Fruit fly (Drosophila melanogaster) whole organism, embryonic: ENCODE measurements around the gene CG43251.

Source experiments
- Bteb2 ChIP-seq: fragments of 200-800 bp; sonication (Bioruptor generic); optimal IDR thresholded peaks from 2 replicates; lab custom pipeline; 2016; ENCODE audit warnings: missing biosample characterization, missing genetic modification characterization
- CG10321 ChIP-seq: fragments of 200-800 bp; sonication (Bioruptor generic); IDR thresholded peaks from 2 replicates; pipeline ENCODE4 v1.3.6; 2022; ENCODE audit warnings: missing biosample characterization, missing genetic modification characterization
- CG10462 ChIP-seq: fragments of 200-800 bp; sonication (Bioruptor generic); optimal IDR thresholded peaks from 2 replicates; lab custom pipeline; 2016; ENCODE audit warnings: missing biosample characterization, missing genetic modification characterization
- CG11398 ChIP-seq: fragments of 200-800 bp; sonication (Bioruptor generic); optimal IDR thresholded peaks from 2 replicates; lab custom pipeline; 2016; ENCODE audit warnings: missing biosample characterization, missing genetic modification characterization
- CG12659 ChIP-seq: fragments of 200-800 bp; sonication (Bioruptor generic); optimal IDR thresholded peaks from 3 replicates; lab custom pipeline; 2017; ENCODE audit warnings: mild to moderate bottlenecking, missing biosample characterization, missing genetic modification reagents, missing genetic modification characterization
- CG13624 ChIP-seq: fragments of 200-800 bp; sonication (Bioruptor generic); optimal IDR thresholded peaks from 2 replicates; lab custom pipeline; 2016; ENCODE audit warnings: missing biosample characterization, missing genetic modification characterization
- CG14965 ChIP-seq: fragments of 200-800 bp; sonication (Bioruptor generic); optimal IDR thresholded peaks from 2 replicates; lab custom pipeline; 2016; ENCODE audit warnings: missing biosample characterization, missing genetic modification characterization, borderline replicate concordance
- CG15073 ChIP-seq: fragments of 200-800 bp; sonication (Bioruptor generic); optimal IDR thresholded peaks from 2 replicates; lab custom pipeline; 2016; ENCODE audit warnings: missing biosample characterization, missing genetic modification characterization
- CG1603 ChIP-seq: fragments of 200-800 bp; sonication (Bioruptor generic); optimal IDR thresholded peaks from 2 replicates; lab custom pipeline; 2019; ENCODE audit warnings: missing biosample characterization, mild to moderate bottlenecking, missing genetic modification characterization, moderate library complexity
- CG17912 ChIP-seq: fragments of 200-800 bp; sonication (Bioruptor generic); optimal IDR thresholded peaks from 2 replicates; lab custom pipeline; 2018; ENCODE audit warnings: missing biosample characterization, mild to moderate bottlenecking, missing genetic modification characterization
- CG18599 ChIP-seq: fragments of 200-800 bp; sonication (Bioruptor generic); optimal IDR thresholded peaks from 3 replicates; lab custom pipeline; 2017; ENCODE audit warnings: missing biosample characterization, missing genetic modification characterization, mild to moderate bottlenecking, moderate library complexity, missing genetic modification reagents
- CG2202 ChIP-seq: fragments of 200-800 bp; sonication (Bioruptor generic); optimal IDR thresholded peaks from 2 replicates; lab custom pipeline; 2018; ENCODE audit warnings: missing biosample characterization, mild to moderate bottlenecking, missing genetic modification characterization
- CG2712 ChIP-seq: fragments of 200-800 bp; optimal IDR thresholded peaks from 3 replicates; lab custom pipeline; 2019; ENCODE audit warnings: missing biosample characterization, mild to moderate bottlenecking, missing genetic modification characterization, moderate library complexity
- CG30020 ChIP-seq: fragments of 200-800 bp; optimal IDR thresholded peaks from 2 replicates; lab custom pipeline; 2019; ENCODE audit warnings: missing biosample characterization, mild to moderate bottlenecking, missing genetic modification characterization, moderate library complexity
- CG43689 ChIP-seq: fragments of 200-800 bp; sonication (Bioruptor generic); IDR thresholded peaks from 2 replicates; pipeline ENCODE4 v1.3.6; 2022; ENCODE audit warnings: missing biosample characterization, missing genetic modification characterization
- CG5245 ChIP-seq: fragments of 200-800 bp; sonication (Bioruptor generic); optimal IDR thresholded peaks from 3 replicates; lab custom pipeline; 2016; ENCODE audit warnings: missing biosample characterization, missing genetic modification characterization
- CG7745 ChIP-seq: fragments of 200-800 bp; sonication (Bioruptor generic); optimal IDR thresholded peaks from 2 replicates; lab custom pipeline; 2018; ENCODE audit warnings: missing biosample characterization, mild to moderate bottlenecking, missing genetic modification characterization, moderate library complexity
- CG7928 ChIP-seq: fragments of 200-800 bp; sonication (Bioruptor generic); optimal IDR thresholded peaks from 2 replicates; lab custom pipeline; 2017; ENCODE audit warnings: missing biosample characterization, mild to moderate bottlenecking, missing genetic modification characterization
- CG8478 ChIP-seq: fragments of >200 bp; optimal IDR thresholded peaks from 2 replicates; lab custom pipeline; 2018
- CG9727 ChIP-seq: fragments of 200-800 bp; sonication (Bioruptor generic); optimal IDR thresholded peaks from 3 replicates; lab custom pipeline; 2017; ENCODE audit warnings: missing biosample characterization, mild to moderate bottlenecking, missing genetic modification characterization
- CG9817 ChIP-seq: fragments of 200-800 bp; sonication (Bioruptor generic); optimal IDR thresholded peaks from 2 replicates; lab custom pipeline; 2018; ENCODE audit warnings: missing biosample characterization, mild to moderate bottlenecking, missing genetic modification characterization, moderate library complexity
- Dip2 ChIP-seq: fragments of 200-800 bp; sonication (Bioruptor generic); IDR thresholded peaks from 2 replicates; pipeline ENCODE4 v1.3.6; 2022; ENCODE audit warnings: missing biosample characterization, missing genetic modification characterization
- Fer2 ChIP-seq: fragments of 200-800 bp; sonication (Bioruptor generic); optimal IDR thresholded peaks from 2 replicates; lab custom pipeline; 2018; ENCODE audit warnings: missing biosample characterization, mild to moderate bottlenecking, missing genetic modification characterization, moderate library complexity
- GATAe ChIP-seq: fragments of 200-800 bp; sonication (Bioruptor generic); conservative IDR thresholded peaks from 2 replicates; pipeline ENCODE4 v1.3.6; 2022; ENCODE audit warnings: missing biosample characterization, missing genetic modification characterization
- NC2α ChIP-seq: fragments of 200-800 bp; sonication (Bioruptor generic); optimal IDR thresholded peaks from 2 replicates; lab custom pipeline; 2016; ENCODE audit warnings: missing biosample characterization, missing genetic modification characterization
- Neu2 ChIP-seq: fragments of 200-800 bp; sonication (Bioruptor generic); optimal IDR thresholded peaks from 3 replicates; lab custom pipeline; 2016; ENCODE audit warnings: missing biosample characterization, missing genetic modification characterization, borderline replicate concordance
- Poxn ChIP-seq: fragments of 200-800 bp; sonication (Bioruptor generic); IDR thresholded peaks from 2 replicates; pipeline ENCODE4 v1.3.6; 2022; ENCODE audit warnings: missing biosample characterization, missing genetic modification characterization
- Stat92E ChIP-seq, 3 experiments: fragments of >200 bp in 2 of 3; fragments of 200-800 bp in 1 of 3; sonication (Bioruptor generic) in 1 of 3; optimal IDR thresholded peaks; 2 replicates each; lab custom pipeline; 2017 to 2019; ENCODE audit warnings: missing biosample characterization in 3 of 3, missing genetic modification characterization in 3 of 3, mild to moderate bottlenecking in 1 of 3, moderate library complexity in 1 of 3
- Xbp1 ChIP-seq: fragments of 200-800 bp; sonication (Bioruptor generic); optimal IDR thresholded peaks from 3 replicates; lab custom pipeline; 2016; ENCODE audit warnings: missing biosample characterization, mild to moderate bottlenecking, missing genetic modification characterization
- ara ChIP-seq: fragments of 200-800 bp; sonication (Bioruptor generic); IDR thresholded peaks from 2 replicates; pipeline ENCODE4 v1.3.6; 2022; ENCODE audit warnings: missing biosample characterization, missing genetic modification characterization
- az2 ChIP-seq: fragments of 200-800 bp; sonication (Bioruptor generic); optimal IDR thresholded peaks from 3 replicates; lab custom pipeline; 2016; ENCODE audit warnings: missing biosample characterization, missing genetic modification characterization
- bowl ChIP-seq: fragments of 200-800 bp; sonication (Bioruptor generic); IDR thresholded peaks from 2 replicates; pipeline ENCODE4 v1.3.6; 2022; ENCODE audit warnings: missing biosample characterization, missing genetic modification characterization
- crp ChIP-seq, 2 experiments: fragments of 200-800 bp; sonication (Bioruptor generic); optimal IDR thresholded peaks; 2 replicates in 1 of 2; 3 replicates in 1 of 2; lab custom pipeline; 2017; ENCODE audit warnings: missing biosample characterization in 2 of 2, missing genetic modification characterization in 2 of 2, mild to moderate bottlenecking in 1 of 2, moderate library complexity in 1 of 2
- da ChIP-seq: fragments of 200-800 bp; sonication (Bioruptor generic); optimal IDR thresholded peaks from 2 replicates; lab custom pipeline; 2016; ENCODE audit warnings: missing biosample characterization, missing genetic modification characterization
- grau ChIP-seq: fragments of 200-800 bp; optimal IDR thresholded peaks from 3 replicates; lab custom pipeline; 2019; ENCODE audit warnings: missing biosample characterization, mild to moderate bottlenecking, missing genetic modification characterization, moderate library complexity
- gsb-n ChIP-seq: fragments of 200-800 bp; sonication (Bioruptor generic); optimal IDR thresholded peaks from 3 replicates; lab custom pipeline; 2018; ENCODE audit warnings: missing biosample characterization, mild to moderate bottlenecking, missing genetic modification characterization
- hb ChIP-seq: fragments of 200-800 bp; sonication (Bioruptor generic); IDR thresholded peaks from 3 replicates; pipeline ENCODE4 v1.3.6; 2022; ENCODE audit warnings: missing biosample characterization, missing genetic modification characterization; ENCODE audit not compliant: partially characterized antibody
- hbn ChIP-seq: fragments of 200-800 bp; sonication (Bioruptor generic); IDR thresholded peaks from 2 replicates; pipeline ENCODE4 v1.3.6; 2022; ENCODE audit warnings: missing biosample characterization, missing genetic modification characterization; ENCODE audit not compliant: partially characterized antibody
- her ChIP-seq: fragments of 200-800 bp; sonication (Bioruptor generic); optimal IDR thresholded peaks from 2 replicates; lab custom pipeline; 2016; ENCODE audit warnings: missing biosample characterization, missing genetic modification characterization
- jing ChIP-seq: fragments of 200-800 bp; sonication (Bioruptor generic); optimal IDR thresholded peaks from 2 replicates; lab custom pipeline; 2018; ENCODE audit warnings: missing biosample characterization, mild to moderate bottlenecking, missing genetic modification characterization
- oc ChIP-seq: fragments of 200-800 bp; sonication (Bioruptor generic); optimal IDR thresholded peaks from 2 replicates; lab custom pipeline; 2018; ENCODE audit warnings: missing biosample characterization, mild to moderate bottlenecking, missing genetic modification characterization, moderate library complexity
- otp ChIP-seq: fragments of 200-800 bp; sonication (Bioruptor generic); IDR thresholded peaks from 3 replicates; pipeline ENCODE4, ENCODE4 v1.3.6; 2022; ENCODE audit warnings: missing biosample characterization, missing genetic modification characterization
- pfk ChIP-seq: fragments of 200-800 bp; sonication (Bioruptor generic); optimal IDR thresholded peaks from 2 replicates; lab custom pipeline; 2018; ENCODE audit warnings: missing biosample characterization, mild to moderate bottlenecking, missing genetic modification characterization, moderate library complexity
- ranshi ChIP-seq: fragments of 200-800 bp; sonication (Bioruptor generic); IDR thresholded peaks from 2 replicates; pipeline ENCODE4 v1.3.6; 2022; ENCODE audit warnings: missing biosample characterization, missing genetic modification characterization
- ro ChIP-seq: fragments of 200-800 bp; sonication (Bioruptor generic); IDR thresholded peaks from 2 replicates; pipeline ENCODE4 v1.3.6; 2022; ENCODE audit warnings: missing biosample characterization, missing genetic modification characterization
- row ChIP-seq: fragments of 200-800 bp; sonication (Bioruptor generic); IDR thresholded peaks from 3 replicates; pipeline ENCODE4 v1.3.6; 2022; ENCODE audit warnings: missing biosample characterization, missing genetic modification characterization
- sens ChIP-seq: fragments of 200-800 bp; sonication (Bioruptor generic); peaks from one replicate; lab custom pipeline; 2016; ENCODE audit warnings: missing biosample characterization, missing genetic modification characterization
- ttk ChIP-seq: fragments of 200-800 bp; sonication (Bioruptor generic); IDR thresholded peaks from 2 replicates; pipeline ENCODE4 v2.1.2; 2022; ENCODE audit warnings: missing biosample characterization, missing genetic modification characterization
- unc-4 ChIP-seq: fragments of 200-800 bp; sonication (Bioruptor generic); IDR thresholded peaks from 2 replicates; pipeline ENCODE4 v1.3.6; 2022; ENCODE audit warnings: missing biosample characterization, missing genetic modification characterization; ENCODE audit not compliant: partially characterized antibody
- vnd ChIP-seq: fragments of 200-800 bp; sonication (Bioruptor generic); IDR thresholded peaks from 3 replicates; pipeline ENCODE4 v1.3.6; 2022; ENCODE audit warnings: missing biosample characterization, missing genetic modification characterization; ENCODE audit not compliant: partially characterized antibody

CG43251 gene

dm6 chr3L:20761482-20761881 lies 2.8 kb downstream of the CG43251 start:
- TF ChIP-seq CG10462 (no peak), oc (no peak), Dip2 (GFP tag; lab: Robert Waterston, UW) (no peak), CG5245 (GFP tag; lab: Kevin White, UChicago) (no peak), unc-4 (GFP tag; lab: Robert Waterston, UW) (no peak), Xbp1 (GFP tag; lab: Kevin White, UChicago) (no peak), Bteb2 (GFP tag; lab: Kevin White, UChicago) (no peak), hb (GFP tag; lab: Robert Waterston, UW) (0 out of 3 replicates have a peak, but pooled peaks have one; percentile 54)
- TF ChIP-seq, all 482 proteins: peak for 1

DNA sequence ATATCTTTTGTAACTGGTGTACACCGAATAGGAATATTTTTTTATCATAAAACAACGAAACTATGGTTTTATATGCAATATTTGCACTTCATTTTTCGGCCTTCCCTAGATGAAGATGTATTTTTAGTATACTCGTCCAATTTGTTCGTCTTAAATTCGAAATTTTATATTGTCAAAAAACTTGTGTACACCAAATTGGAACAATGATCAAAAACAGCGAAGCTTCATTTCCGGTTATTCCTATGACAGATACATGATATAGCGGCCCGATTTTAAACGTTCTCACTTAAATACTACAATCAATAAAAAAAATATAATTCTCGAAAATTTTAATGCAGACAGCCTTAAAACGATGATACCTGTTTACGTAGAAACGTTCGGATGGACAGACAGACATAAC lies 8.5 kb downstream of the CG43251 start:
- TF ChIP-seq sens, result peak; percentile 79
- TF ChIP-seq vnd (GFP tag; lab: Robert Waterston, UW), result no peak
- TF ChIP-seq CG15073 (GFP tag; lab: Kevin White, UChicago), result no peak
- TF ChIP-seq CG30020 (tag; lab: Kevin White, UChicago), result peak; percentile 54
- no peak for TF ChIP-seq gsb-n
- no peak for TF ChIP-seq Fer2
- TF ChIP-seq Stat92E (GFP tag; optimal IDR thresholded peaks at IDR 0.05; lab: Kevin White, UChicago), result no peak
- peak; percentile 77 for TF ChIP-seq pfk (GFP tag; lab: Kevin White, UChicago)
- no peak for TF ChIP-seq NC2α (GFP tag; lab: Kevin White, UChicago)
- TF ChIP-seq ro (GFP tag; lab: Robert Waterston, UW), result no peak
- TF ChIP-seq otp (GFP tag; lab: Robert Waterston, UW), result no peak
- TF ChIP-seq grau (tag; lab: Kevin White, UChicago), result no peak
- no peak for TF ChIP-seq CG17912 (GFP tag; lab: Kevin White, UChicago)
- no peak for TF ChIP-seq CG8478
- TF ChIP-seq CG1603 (tag; lab: Kevin White, UChicago), result peak; percentile 15
- no peak for TF ChIP-seq CG11398 (GFP tag; lab: Kevin White, UChicago)
- TF ChIP-seq CG14965 (GFP tag; lab: Kevin White, UChicago), result no peak
- no peak for TF ChIP-seq CG18599

DNA sequence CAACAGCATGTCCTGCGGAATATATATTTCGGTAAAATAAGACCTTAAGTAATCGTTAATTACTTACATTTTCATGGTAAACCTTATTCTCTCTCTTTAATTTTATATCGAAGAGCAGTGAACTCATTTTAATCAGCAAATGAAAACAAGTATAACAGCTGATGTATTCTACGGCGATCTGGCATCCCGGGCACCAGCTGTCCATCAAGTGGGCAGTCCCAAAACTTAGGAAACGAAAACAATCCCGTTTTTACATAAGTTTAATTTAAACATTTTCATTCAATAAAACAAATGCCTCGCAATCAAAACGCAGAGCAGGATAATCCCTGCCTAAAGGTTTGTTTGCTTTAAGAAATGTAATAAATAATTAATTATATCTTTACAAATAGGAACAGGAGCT lies 10.7 kb downstream of the CG43251 start, which contains the start of the genes CG4074 and CG4186:
TSS of gene CG4074 (minus strand) at position 151 of the 400 bp plus-strand sequence.
TSS of gene CG4186 (plus strand) at position 237 of the 400 bp plus-strand sequence.
- no peak for TF ChIP-seq az2 (GFP tag; lab: Kevin White, UChicago)
- no peak for TF ChIP-seq da (GFP tag; lab: Kevin White, UChicago)
- no peak for TF ChIP-seq CG10321 (GFP tag; lab: Robert Waterston, UW)
- no peak for TF ChIP-seq CG43689
- TF ChIP-seq ranshi (GFP tag; lab: Robert Waterston, UW), result no peak
- TF ChIP-seq CG7928 (GFP tag; lab: Kevin White, UChicago), result no peak
- peak; percentile 32; the same call in 1 of the 3 replicates for TF ChIP-seq row (GFP tag; lab: Robert Waterston, UW)
- TF ChIP-seq CG9727 (GFP tag; lab: Kevin White, UChicago), result no peak
- TF ChIP-seq bowl (GFP tag; lab: Robert Waterston, UW), result no peak
- no peak for TF ChIP-seq CG7745 (tag; lab: Kevin White, UChicago)
- TF ChIP-seq crp (GFP tag; optimal IDR thresholded peaks at IDR 0.05; lab: Kevin White, UChicago), result peak; percentile 94 to 99
- TF ChIP-seq her (GFP tag; lab: Kevin White, UChicago), result no peak
- TF ChIP-seq ara (GFP tag; lab: Robert Waterston, UW), result no peak
- TF ChIP-seq Poxn (GFP tag; lab: Robert Waterston, UW), result no peak
- peak; percentile 43 for TF ChIP-seq CG12659 (GFP tag; lab: Kevin White, UChicago)
- TF ChIP-seq hbn (GFP tag; lab: Robert Waterston, UW), result peak; percentile 45; the same call in 1 of the 2 replicates
- no peak for TF ChIP-seq CG2202 (tag; lab: Kevin White, UChicago)
- TF ChIP-seq CG30020 (tag; lab: Kevin White, UChicago), result peak; percentile 17
- no peak for TF ChIP-seq jing (GFP tag; lab: Kevin White, UChicago)
- TF ChIP-seq GATAe (GFP tag; lab: Robert Waterston, UW), result no peak
- no peak for TF ChIP-seq CG13624 (GFP tag; lab: Kevin White, UChicago)
- TF ChIP-seq ttk (GFP tag; lab: Robert Waterston, UW), result no peak
- TF ChIP-seq CG2712 (tag; lab: Kevin White, UChicago), result peak; percentile 13
- TF ChIP-seq Neu2 (GFP tag; lab: Kevin White, UChicago), result no peak
- TF ChIP-seq CG9817 (tag; lab: Kevin White, UChicago), result no peak
